ENCODE assay signal across 5 worm cellular contexts in the genomic region with DNA sequence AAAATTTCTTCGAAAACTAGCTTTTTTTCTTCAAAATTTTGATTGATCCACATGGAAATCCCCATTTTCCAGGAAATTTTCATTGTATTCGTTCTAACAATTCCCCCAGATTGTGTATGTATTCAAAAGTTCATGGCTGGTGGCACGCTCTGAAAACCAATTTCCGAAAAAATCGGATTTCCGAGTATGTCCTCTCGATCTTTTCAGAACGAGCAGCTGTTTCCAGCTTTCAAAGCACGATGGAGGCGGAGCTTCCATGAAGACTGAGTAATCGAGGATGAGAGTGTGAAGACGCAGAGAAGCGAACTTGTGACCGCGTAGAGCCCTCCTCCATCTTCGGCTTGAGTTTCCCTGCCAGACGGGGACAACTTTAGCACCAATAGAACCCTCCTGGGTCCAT.
TF ChIP-seq lines count a peak whose summit lies in the region.

No protein-coding gene starts in this region.

TF ChIP-seq in whole organism, L1 larva, 84 proteins besides CTCF, POLR2A, EP300 and RAD21:
- TF ChIP-seq sup-37 (GFP tag; optimal IDR thresholded peaks at IDR 0.05; lab: Kevin White, UChicago) (no peak), F16B12.6 (tag; optimal IDR thresholded peaks at IDR 0.05; lab: Kevin White, UChicago) (peak; percentile 4), lin-14 (GFP tag; optimal IDR thresholded peaks at IDR 0.05; lab: Kevin White, UChicago) (peak; percentile 26), dsc-1 (tag; optimal IDR thresholded peaks at IDR 0.05; lab: Kevin White, UChicago) (peak; percentile 51), nhr-20 (tag; optimal IDR thresholded peaks at IDR 0.05; lab: Kevin White, UChicago) (no peak), fkh-8 (tag; optimal IDR thresholded peaks at IDR 0.05; lab: Kevin White, UChicago) (peak; percentile 98), elt-3 (tag; optimal IDR thresholded peaks at IDR 0.05; lab: Kevin White, UChicago) (no peak), lin-39 (tag; optimal IDR thresholded peaks at IDR 0.05; lab: Kevin White, UChicago) (no peak), nhr-71 (tag; optimal IDR thresholded peaks at IDR 0.05; lab: Kevin White, UChicago) (peak; percentile 72), dpl-1 (GFP tag; optimal IDR thresholded peaks at IDR 0.05; lab: Kevin White, UChicago) (no peak), skn-1 (tag; optimal IDR thresholded peaks at IDR 0.05; lab: Kevin White, UChicago) (no peak), swsn-7 (tag; optimal IDR thresholded peaks at IDR 0.05; lab: Kevin White, UChicago) (peak; percentile 13), nhr-19 (GFP tag; conservative IDR thresholded peaks at IDR 0.05; lab: Robert Waterston, UW) (no peak), nhr-47 (tag; optimal IDR thresholded peaks at IDR 0.05; lab: Kevin White, UChicago) (peak; percentile 65), mef-2 (tag; optimal IDR thresholded peaks at IDR 0.05; lab: Kevin White, UChicago) (peak; percentile 24)

TF ChIP-seq in whole organism, L2 larva, 48 proteins besides CTCF, POLR2A, EP300 and RAD21:
- TF ChIP-seq lin-11 (tag; optimal IDR thresholded peaks at IDR 0.05; lab: Kevin White, UChicago) (peak; percentile 55), R02D3.7 (tag; optimal IDR thresholded peaks at IDR 0.05; lab: Kevin White, UChicago) (no peak), nhr-11 (tag; optimal IDR thresholded peaks at IDR 0.05; lab: Kevin White, UChicago) (no peak), C34F6.9 (tag; optimal IDR thresholded peaks at IDR 0.05; lab: Kevin White, UChicago) (peak; percentile 18), nhr-23 (tag; optimal IDR thresholded peaks at IDR 0.05; lab: Kevin White, UChicago) (no peak), nhr-77 (tag; optimal IDR thresholded peaks at IDR 0.05; lab: Kevin White, UChicago) (no peak), lsy-2 (tag; optimal IDR thresholded peaks at IDR 0.05; lab: Kevin White, UChicago) (peak in 1 of 2 experiments; percentile 23), nhr-12 (tag; optimal IDR thresholded peaks at IDR 0.05; lab: Kevin White, UChicago) (no peak), unc-55 (GFP tag; optimal IDR thresholded peaks at IDR 0.05; lab: Kevin White, UChicago) (peak; percentile 6), nhr-6 (tag; optimal IDR thresholded peaks at IDR 0.05; lab: Kevin White, UChicago) (no peak), nhr-21 (tag; optimal IDR thresholded peaks at IDR 0.05; lab: Kevin White, UChicago) (peak; percentile 45), nhr-10 (tag; optimal IDR thresholded peaks at IDR 0.05; lab: Kevin White, UChicago) (no peak), nhr-129 (tag; optimal IDR thresholded peaks at IDR 0.05; lab: Kevin White, UChicago) (peak; percentile 32)

TF ChIP-seq in whole organism, L3 larva, 47 proteins besides CTCF, POLR2A, EP300 and RAD21:
- peak; percentile 70 for TF ChIP-seq hmg-11 (tag; optimal IDR thresholded peaks at IDR 0.05; lab: Kevin White, UChicago)
- TF ChIP-seq nhr-237 (tag; optimal IDR thresholded peaks at IDR 0.05; lab: Kevin White, UChicago), result no peak
- TF ChIP-seq fos-1 (tag; optimal IDR thresholded peaks at IDR 0.05; lab: Kevin White, UChicago), result no peak
- peak; percentile 5 for TF ChIP-seq nfya-1 (tag; optimal IDR thresholded peaks at IDR 0.05; lab: Kevin White, UChicago; ENCODE audit: insufficient read depth)
- no peak for TF ChIP-seq mdl-1 (tag; optimal IDR thresholded peaks at IDR 0.05; lab: Kevin White, UChicago)
- TF ChIP-seq elt-2 (tag; optimal IDR thresholded peaks at IDR 0.05; lab: Kevin White, UChicago), result no peak
TF ChIP-seq in whole organism, L3 larva: peak in this region for 2.

TF ChIP-seq in whole organism, L4 larva, 104 proteins besides CTCF, POLR2A, EP300 and RAD21:
- TF ChIP-seq jun-1 (tag; optimal IDR thresholded peaks at IDR 0.05; lab: Kevin White, UChicago) (no peak), lsy-2 (tag; optimal IDR thresholded peaks at IDR 0.05; lab: Kevin White, UChicago) (peak in 1 of 2 experiments; percentile 19), aha-1 (tag; lab: Kevin White, UChicago) (peak; percentile 46), hlh-30 (tag; optimal IDR thresholded peaks at IDR 0.05; lab: Kevin White, UChicago; ENCODE audit: insufficient read depth) (peak; percentile 44), nhr-111 (GFP tag; optimal IDR thresholded peaks at IDR 0.05; lab: Kevin White, UChicago) (no peak), nhr-11 (tag; optimal IDR thresholded peaks at IDR 0.05; lab: Kevin White, UChicago) (peak; percentile 7), lin-1 (GFP tag; IDR thresholded peaks at IDR 0.05; lab: Robert Waterston, UW) (no peak), ctbp-1 (GFP tag; IDR thresholded peaks at IDR 0.05; lab: Robert Waterston, UW) (0 out of 2 replicates have a peak, but pooled peaks have one; percentile 35), dmd-6 (GFP tag; IDR thresholded peaks at IDR 0.05; lab: Robert Waterston, UW) (no peak), unc-62 (GFP tag; optimal IDR thresholded peaks at IDR 0.05 in 1 of 2; lab: Kevin White, UChicago) (peak in 1 of 2 experiments; percentile 28), unc-62 (tag; optimal IDR thresholded peaks at IDR 0.05; lab: Kevin White, UChicago) (no peak)

TF ChIP-seq in whole organism, late embryonic, 69 proteins besides CTCF, POLR2A, EP300 and RAD21:
- peak; percentile 10 for TF ChIP-seq hlh-30 (tag; optimal IDR thresholded peaks at IDR 0.05; lab: Kevin White, UChicago; ENCODE audit: insufficient read depth)
- no peak for TF ChIP-seq K02D7.2 (tag; optimal IDR thresholded peaks at IDR 0.05; lab: Kevin White, UChicago)
- no peak for TF ChIP-seq hlh-13 (GFP tag; optimal IDR thresholded peaks at IDR 0.05; lab: Kevin White, UChicago)
